Fruit fly (Drosophila melanogaster): Measurements from ENCODE around the gene CG11891.

The CG11891 gene

DNA sequence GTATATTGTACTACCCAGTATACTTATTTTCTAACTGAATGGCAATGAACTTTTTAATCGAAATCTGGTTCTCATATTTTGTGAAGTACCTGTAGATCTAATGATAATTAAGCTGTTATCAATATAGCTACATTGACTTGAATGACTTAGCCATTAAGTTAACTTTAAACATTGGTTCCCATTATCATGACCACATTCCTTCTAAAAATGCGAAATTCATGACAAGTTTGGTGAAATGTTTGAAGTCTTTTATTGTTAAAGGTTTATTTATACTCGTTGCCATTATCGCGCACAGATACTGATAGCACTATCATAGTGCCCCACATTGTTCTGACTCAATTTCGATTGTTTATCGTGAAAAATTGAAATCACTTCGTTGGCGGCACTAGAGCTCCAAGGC, 50.9 kb downstream of the CG11891 start:
- no peak for TF ChIP-seq CG13204 (GFP tag; optimal IDR thresholded peaks at IDR 0.05)
- no peak for TF ChIP-seq Snoo (tag; optimal IDR thresholded peaks at IDR 0.05)

DNA sequence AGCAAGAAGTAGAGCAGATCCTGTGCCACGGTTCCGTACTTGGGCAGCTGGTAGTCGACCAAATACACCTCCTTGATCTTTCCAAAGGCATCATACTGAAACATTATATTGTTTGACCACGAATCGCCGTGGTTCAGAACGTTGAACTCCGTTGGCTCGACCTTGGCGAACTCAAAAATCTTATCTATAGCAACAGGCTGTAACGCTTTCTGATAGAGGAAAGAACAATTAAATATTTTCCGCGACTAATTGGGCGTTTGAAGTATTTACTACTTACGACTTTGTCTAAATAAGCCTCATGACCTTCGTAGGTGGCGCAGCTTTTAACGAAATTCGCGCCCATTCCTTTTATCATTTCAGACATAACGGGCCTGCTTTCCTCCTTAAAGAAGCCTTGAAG, 51.7 kb downstream of the CG11891 start:
- no peak for TF ChIP-seq CG12605 (GFP tag; IDR thresholded peaks at IDR 0.05)
- TF ChIP-seq Pif1B (GFP tag; optimal IDR thresholded peaks at IDR 0.05), result no peak
- TF ChIP-seq gl (tag; optimal IDR thresholded peaks at IDR 0.05), result no peak
- TF ChIP-seq CG14655 (GFP tag; optimal IDR thresholded peaks at IDR 0.05), result no peak
- TF ChIP-seq CG4496 (GFP tag; IDR thresholded peaks at IDR 0.05), result no peak
- TF ChIP-seq Ets98B (GFP tag; IDR thresholded peaks at IDR 0.05), result no peak

DNA sequence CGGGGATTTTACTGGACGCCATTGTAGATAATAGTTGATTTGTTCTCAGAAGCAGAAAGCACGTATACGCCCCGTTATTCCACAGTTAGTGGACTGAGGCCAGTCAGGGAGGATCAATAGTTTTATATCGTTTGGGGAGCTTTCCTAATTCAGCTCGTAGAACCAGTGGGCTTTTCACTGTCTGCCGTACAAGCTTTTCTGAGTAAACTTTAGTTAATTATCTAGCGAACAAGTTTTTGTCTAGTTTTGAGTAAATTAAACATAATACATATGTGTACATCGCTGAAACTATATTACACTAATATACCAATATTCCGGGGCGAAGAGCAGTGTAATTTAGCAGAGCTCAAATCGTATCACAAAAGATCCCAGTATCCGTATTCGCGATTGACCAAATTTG, 52.6 kb downstream of the CG11891 start, which contains the start of gene CG10562:
Gene CG10562, minus strand, starts transcription at position 101 of the 400 bp plus-strand sequence.
- TF ChIP-seq CG14655 (GFP tag; optimal IDR thresholded peaks at IDR 0.05), result no peak
- TF ChIP-seq D1 (tag; optimal IDR thresholded peaks at IDR 0.05), result no peak
- no peak for TF ChIP-seq Pif1B (GFP tag; optimal IDR thresholded peaks at IDR 0.05)
- no peak for TF ChIP-seq CG9948 (tag; optimal IDR thresholded peaks at IDR 0.05)
- TF ChIP-seq CG4496 (GFP tag; IDR thresholded peaks at IDR 0.05), result no peak
- no peak for TF ChIP-seq rn (GFP tag; IDR thresholded peaks at IDR 0.05)
- no peak for TF ChIP-seq CG10348 (GFP tag; IDR thresholded peaks at IDR 0.05)

All from whole organism, pupa.